Worm (Caenorhabditis elegans) whole organism, L4 larva: ENCODE data around the gene F49H12.2.

Experiments used
- F37D6.2 ChIP-seq: sonication (generic microtip); optimal IDR thresholded peaks from 2 replicates; lab custom pipeline; 2016; ENCODE audit warnings: mild to moderate bottlenecking, missing genetic modification characterization, missing compliant biosample characterization
- hmg-1.1 ChIP-seq: fragments of 200-800 bp; sonication (Bioruptor generic); IDR thresholded peaks from 2 replicates; pipeline ENCODE4 v1.3.6; 2022; ENCODE audit warnings: missing genetic modification reagents, missing genetic modification characterization, missing compliant biosample characterization
- lin-15B ChIP-seq: fragments of 150-350 bp; sonication (generic microtip); optimal IDR thresholded peaks from 3 replicates; lab custom pipeline; 2014; ENCODE audit warnings: missing biosample characterization, missing genetic modification characterization
- nhr-76 ChIP-seq: fragments of 150-350 bp; optimal IDR thresholded peaks from 2 replicates; lab custom pipeline; 2014; ENCODE audit warnings: missing biosample characterization, missing genetic modification characterization
- unc-62 ChIP-seq, 3 experiments: fragments of 150-350 bp in 1 of 3; sonication (generic microtip); optimal IDR thresholded peaks in 2 of 3; peaks in 1 of 3; 1 replicate in 1 of 3; 2 replicates in 2 of 3; lab custom pipeline; 2014 to 2017; ENCODE audit warnings: missing biosample characterization in 3 of 3, missing genetic modification characterization in 3 of 3, missing genetic modification reagents in 3 of 3, missing genotype in 1 of 3

DNA sequence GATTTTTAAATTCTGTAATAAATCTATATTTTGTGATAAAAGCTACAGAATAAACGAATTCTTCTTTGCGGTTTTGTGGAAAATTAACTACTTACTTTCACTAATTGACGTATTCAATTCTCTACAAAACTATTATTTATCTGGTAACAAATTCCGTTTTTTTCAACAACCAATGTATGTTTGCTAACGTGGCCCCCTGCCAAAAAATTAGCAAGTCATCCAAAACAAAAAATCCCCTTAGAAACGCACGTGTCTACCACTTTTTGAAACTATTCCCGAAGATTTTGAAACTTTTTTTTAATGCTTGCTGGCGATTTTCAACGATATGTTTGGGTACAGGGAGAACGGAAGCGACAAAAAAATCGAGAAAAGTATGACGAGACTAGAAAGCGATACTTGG lies at the start of gene F49H12.2:
- TF ChIP-seq hmg-1.1 (no peak), unc-62 (GFP tag; optimal IDR thresholded peaks at IDR 0.05 in 1 of 2; lab: Kevin White, UChicago) (no peak), unc-62 (tag; optimal IDR thresholded peaks at IDR 0.05; lab: Kevin White, UChicago) (no peak), F37D6.2 (no peak), nhr-76 (tag; lab: Kevin White, UChicago) (no peak), lin-15B (tag; lab: Kevin White, UChicago) (no peak)
